Fruit fly (Drosophila melanogaster) whole organism: Measurements from ENCODE around the gene CG34126.

ENCODE experiments used
- pan ChIP-seq: fragments of >200 bp; optimal IDR thresholded peaks from 2 replicates; lab custom pipeline; 2017
- psq ChIP-seq: fragments of >200 bp; optimal IDR thresholded peaks from 2 replicates; lab custom pipeline; 2017
- usp ChIP-seq: fragments of >200 bp; optimal IDR thresholded peaks from 2 replicates; lab custom pipeline; 2017; ENCODE audit warnings: missing biosample characterization, missing genetic modification characterization, mixed read lengths

- no peak for TF ChIP-seq usp (GFP tag; lab: Kevin White, UChicago)
- no peak for TF ChIP-seq pan (lab: Kevin White, UChicago)
- TF ChIP-seq psq (lab: Kevin White, UChicago): no peak
Observed at dm6 chr2L:5037402-5037860, 56.0 kb downstream of the CG34126 start, which contains the start of the genes CG14042 and SP555.
